Fruit fly (Drosophila melanogaster) whole organism, embryonic: ENCODE measurements around the gene Nost.

ENCODE experiments used
- Antp ChIP-seq: fragments of 200-800 bp; sonication (Bioruptor generic); optimal IDR thresholded peaks from 3 replicates; lab custom pipeline; 2016; ENCODE audit warnings: missing biosample characterization, missing genetic modification characterization
- Awh ChIP-seq: fragments of 200-800 bp; sonication (Bioruptor generic); IDR thresholded peaks from 2 replicates; pipeline ENCODE4, ENCODE4 v1.3.6; 2022; ENCODE audit warnings: missing biosample characterization, missing genetic modification characterization
- CG11093 ChIP-seq: fragments of 200-800 bp; sonication (Bioruptor generic); IDR thresholded peaks from 3 replicates; pipeline ENCODE4 v1.3.6; 2022; ENCODE audit warnings: missing biosample characterization, missing genetic modification characterization
- CG11247 ChIP-seq: fragments of 200-800 bp; sonication (Bioruptor generic); IDR thresholded peaks from 2 replicates; pipeline ENCODE4 v1.3.6; 2022; ENCODE audit warnings: missing biosample characterization, missing genetic modification characterization
- CG11456 ChIP-seq: fragments of 200-800 bp; sonication (Bioruptor generic); IDR thresholded peaks from 3 replicates; pipeline ENCODE4 v1.3.6; 2022; ENCODE audit warnings: missing biosample characterization, missing genetic modification characterization
- CG12299 ChIP-seq: fragments of 200-800 bp; sonication (Bioruptor generic); optimal IDR thresholded peaks from 2 replicates; lab custom pipeline; 2018; ENCODE audit warnings: missing biosample characterization, mild to moderate bottlenecking, missing genetic modification characterization
- CG14860 ChIP-seq: fragments of 200-800 bp; sonication (Bioruptor generic); IDR thresholded peaks from 3 replicates; pipeline ENCODE4 v1.3.6; 2022; ENCODE audit warnings: missing biosample characterization, missing genetic modification characterization; ENCODE audit not compliant: partially characterized antibody
- CG15479 ChIP-seq: fragments of 200-800 bp; sonication (Bioruptor generic); optimal IDR thresholded peaks from 3 replicates; lab custom pipeline; 2019; ENCODE audit warnings: missing biosample characterization, mild to moderate bottlenecking, missing genetic modification characterization, moderate library complexity
- CG1647 ChIP-seq: fragments of 200-800 bp; sonication (Bioruptor generic); optimal IDR thresholded peaks from 3 replicates; lab custom pipeline; 2016; ENCODE audit warnings: missing biosample characterization, missing genetic modification characterization
- CG17359 ChIP-seq: fragments of 200-800 bp; sonication (Bioruptor generic); optimal IDR thresholded peaks from 3 replicates; lab custom pipeline; 2018; ENCODE audit warnings: missing biosample characterization, mild to moderate bottlenecking, missing genetic modification characterization, moderate library complexity
- CG18011 ChIP-seq: fragments of 200-800 bp; sonication (Bioruptor generic); optimal IDR thresholded peaks from 2 replicates; lab custom pipeline; 2017; ENCODE audit warnings: missing biosample characterization, missing genetic modification characterization, mild to moderate bottlenecking, moderate library complexity, missing genotype
- CG31365 ChIP-seq: fragments of 200-800 bp; sonication (Bioruptor generic); optimal IDR thresholded peaks from 2 replicates; lab custom pipeline; 2018; ENCODE audit warnings: missing biosample characterization, mild to moderate bottlenecking, missing genetic modification characterization
- CG3838 ChIP-seq: fragments of 200-800 bp; sonication (Bioruptor generic); optimal IDR thresholded peaks from 3 replicates; lab custom pipeline; 2016; ENCODE audit warnings: missing biosample characterization, missing genetic modification characterization
- CG6175 ChIP-seq: fragments of 200-800 bp; sonication (Bioruptor generic); IDR thresholded peaks from 3 replicates; pipeline ENCODE4 v1.3.6; 2022; ENCODE audit warnings: missing biosample characterization, missing genetic modification characterization
- CG7786 ChIP-seq: fragments of 200-800 bp; sonication (Bioruptor generic); optimal IDR thresholded peaks from 2 replicates; lab custom pipeline; 2016; ENCODE audit warnings: missing biosample characterization, missing genetic modification characterization
- Drgx ChIP-seq: fragments of 200-800 bp; sonication (Bioruptor generic); IDR thresholded peaks from 2 replicates; pipeline ENCODE4 v1.3.6; 2022; ENCODE audit warnings: missing biosample characterization, missing genetic modification characterization
- Eip74EF ChIP-seq, 2 experiments: fragments of 200-800 bp in 1 of 2; fragments of >200 bp in 1 of 2; sonication (Bioruptor generic) in 1 of 2; optimal IDR thresholded peaks; 2 replicates each; lab custom pipeline; 2017 to 2019; ENCODE audit warnings: missing biosample characterization in 2 of 2, missing genetic modification characterization in 2 of 2, mild to moderate bottlenecking in 1 of 2, moderate library complexity in 1 of 2
- HmgZ ChIP-seq: fragments of 200-800 bp; sonication (Bioruptor generic); optimal IDR thresholded peaks from 2 replicates; lab custom pipeline; 2018; ENCODE audit warnings: missing biosample characterization, mild to moderate bottlenecking, missing genetic modification characterization
- Max ChIP-seq: fragments of 200-800 bp; sonication (Bioruptor generic); optimal IDR thresholded peaks from 2 replicates; lab custom pipeline; 2016; ENCODE audit warnings: missing biosample characterization, mild to moderate bottlenecking, missing genetic modification characterization
- Med ChIP-seq: fragments of 200-800 bp; sonication (Bioruptor generic); peaks from one replicate; lab custom pipeline; 2016; ENCODE audit warnings: missing biosample characterization, missing genetic modification characterization, mild to moderate bottlenecking, inconsistent platforms, moderate library complexity
- Pdp1 ChIP-seq, 2 experiments: fragments of 200-800 bp; sonication (Bioruptor generic); optimal IDR thresholded peaks; 3 replicates each; lab custom pipeline; 2016; ENCODE audit warnings: missing biosample characterization in 2 of 2, missing genetic modification characterization in 2 of 2, mild to moderate bottlenecking in 1 of 2, moderate library complexity in 1 of 2
- Ssrp ChIP-seq: fragments of 200-800 bp; sonication (Bioruptor generic); optimal IDR thresholded peaks from 2 replicates; lab custom pipeline; 2018; ENCODE audit warnings: missing biosample characterization, mild to moderate bottlenecking, missing genetic modification characterization, moderate library complexity
- abd-A ChIP-seq: fragments of 200-800 bp; sonication (Bioruptor generic); optimal IDR thresholded peaks from 3 replicates; lab custom pipeline; 2019; ENCODE audit warnings: missing biosample characterization, mild to moderate bottlenecking, missing genetic modification characterization, moderate library complexity
- ac ChIP-seq: fragments of 200-800 bp; sonication (Bioruptor generic); optimal IDR thresholded peaks from 3 replicates; lab custom pipeline; 2017; ENCODE audit warnings: missing biosample characterization, mild to moderate bottlenecking, missing genetic modification characterization
- bab2 ChIP-seq: fragments of 200-800 bp; sonication (Bioruptor generic); optimal IDR thresholded peaks from 2 replicates; lab custom pipeline; 2016; ENCODE audit warnings: missing biosample characterization, missing genetic modification characterization
- br ChIP-seq: fragments of >200 bp; optimal IDR thresholded peaks from 2 replicates; lab custom pipeline; 2017
- croc ChIP-seq: fragments of 200-800 bp; sonication (Bioruptor generic); conservative IDR thresholded peaks from 3 replicates; pipeline ENCODE4 v1.3.6; 2022; ENCODE audit warnings: missing biosample characterization, missing genetic modification characterization
- crol ChIP-seq: fragments of 200-800 bp; sonication (Bioruptor generic); IDR thresholded peaks from 2 replicates; pipeline ENCODE4 v1.3.6; 2022; ENCODE audit warnings: missing biosample characterization, missing genetic modification characterization
- dmrt11E ChIP-seq: fragments of 200-800 bp; sonication (Bioruptor generic); optimal IDR thresholded peaks from 3 replicates; lab custom pipeline; 2018; ENCODE audit warnings: missing biosample characterization, mild to moderate bottlenecking, missing genetic modification characterization, moderate library complexity
- ems ChIP-seq: fragments of 200-800 bp; sonication (Bioruptor generic); optimal IDR thresholded peaks from 3 replicates; lab custom pipeline; 2016; ENCODE audit warnings: missing biosample characterization, missing genetic modification characterization
- gem ChIP-seq: fragments of 200-800 bp; sonication (Bioruptor generic); optimal IDR thresholded peaks from 2 replicates; lab custom pipeline; 2019; ENCODE audit warnings: missing biosample characterization, mild to moderate bottlenecking, missing genetic modification characterization, moderate library complexity
- grau ChIP-seq: fragments of 200-800 bp; optimal IDR thresholded peaks from 3 replicates; lab custom pipeline; 2019; ENCODE audit warnings: missing biosample characterization, mild to moderate bottlenecking, missing genetic modification characterization, moderate library complexity
- grn ChIP-seq: fragments of 200-800 bp; sonication (Bioruptor generic); optimal IDR thresholded peaks from 3 replicates; lab custom pipeline; 2017; ENCODE audit warnings: missing biosample characterization, missing genetic modification characterization
- kni ChIP-seq: fragments of 200-800 bp; sonication (Bioruptor generic); optimal IDR thresholded peaks from 3 replicates; lab custom pipeline; 2017; ENCODE audit warnings: mild to moderate bottlenecking, missing biosample characterization, missing genetic modification reagents, missing genetic modification characterization
- phol ChIP-seq: fragments of 200-800 bp; sonication (Bioruptor generic); optimal IDR thresholded peaks from 3 replicates; lab custom pipeline; 2018; ENCODE audit warnings: missing biosample characterization, mild to moderate bottlenecking, missing genetic modification characterization, moderate library complexity
- pros ChIP-seq: fragments of 200-800 bp; sonication (Bioruptor generic); optimal IDR thresholded peaks from 3 replicates; lab custom pipeline; 2019; ENCODE audit warnings: missing biosample characterization, mild to moderate bottlenecking, missing genetic modification characterization, moderate library complexity
- pum ChIP-seq: fragments of 200-800 bp; sonication (Bioruptor generic); optimal IDR thresholded peaks from 2 replicates; lab custom pipeline; 2016; ENCODE audit warnings: missing biosample characterization, missing genetic modification characterization
- row ChIP-seq: fragments of 200-800 bp; sonication (Bioruptor generic); IDR thresholded peaks from 3 replicates; pipeline ENCODE4 v1.3.6; 2022; ENCODE audit warnings: missing biosample characterization, missing genetic modification characterization
- sd ChIP-seq: fragments of 200-800 bp; sonication (Bioruptor generic); optimal IDR thresholded peaks from 3 replicates; lab custom pipeline; 2018; ENCODE audit warnings: missing biosample characterization, mild to moderate bottlenecking, missing genetic modification characterization, moderate library complexity
- sens ChIP-seq: fragments of 200-800 bp; sonication (Bioruptor generic); peaks from one replicate; lab custom pipeline; 2016; ENCODE audit warnings: missing biosample characterization, missing genetic modification characterization
- sqz ChIP-seq: fragments of 200-800 bp; sonication (Bioruptor generic); optimal IDR thresholded peaks from 3 replicates; lab custom pipeline; 2018; ENCODE audit warnings: missing biosample characterization, mild to moderate bottlenecking, missing genetic modification characterization
- vfl ChIP-seq: fragments of 200-800 bp; sonication (Bioruptor generic); optimal IDR thresholded peaks from 2 replicates; lab custom pipeline; 2016; ENCODE audit warnings: missing biosample characterization, missing genetic modification characterization
- wdn ChIP-seq: fragments of 200-800 bp; sonication (Bioruptor generic); IDR thresholded peaks from 2 replicates; pipeline ENCODE4 v1.3.6; 2022; ENCODE audit warnings: missing biosample characterization, missing genetic modification characterization
- zf30C ChIP-seq: fragments of 200-800 bp; sonication (Bioruptor generic); optimal IDR thresholded peaks from 3 replicates; lab custom pipeline; 2018; ENCODE audit warnings: missing biosample characterization, mild to moderate bottlenecking, missing genetic modification characterization

The Nost gene

dm6 chrX:9043711-9044505 lies 13.9 kb downstream of the Nost start:
- TF ChIP-seq CG11456 (GFP tag; lab: Robert Waterston, UW) (0 out of 3 replicates have a peak, but pooled peaks have one; percentile 33), Med (GFP tag; lab: Kevin White, UChicago) (peak; percentile 53), HmgZ (no peak), ems (GFP tag; lab: Kevin White, UChicago) (no peak), abd-A (tag; lab: Kevin White, UChicago) (peak; percentile 15), sd (peak; percentile 20), croc (GFP tag; lab: Robert Waterston, UW) (no peak), sqz (GFP tag; lab: Kevin White, UChicago) (peak; percentile 43), pros (GFP tag; lab: Kevin White, UChicago) (peak; percentile 28), Pdp1 (GFP tag; optimal IDR thresholded peaks at IDR 0.05; lab: Kevin White, UChicago) (peak in 1 of 2 experiments; percentile 11), Drgx (GFP tag; lab: Robert Waterston, UW) (peak; percentile 59), sens (GFP tag; lab: Kevin White, UChicago) (peak; percentile 69), row (GFP tag; lab: Robert Waterston, UW) (0 out of 3 replicates have a peak, but pooled peaks have one; percentile 13), grau (peak; percentile 79), kni (GFP tag; lab: Kevin White, UChicago) (peak; percentile 7), crol (GFP tag; lab: Robert Waterston, UW) (0 out of 2 replicates have a peak, but pooled peaks have one; percentile 43), vfl (GFP tag; lab: Kevin White, UChicago) (no peak), gem (tag; lab: Kevin White, UChicago) (peak; percentile 18), CG18011 (GFP tag; lab: Kevin White, UChicago) (peak; percentile 89)

DNA sequence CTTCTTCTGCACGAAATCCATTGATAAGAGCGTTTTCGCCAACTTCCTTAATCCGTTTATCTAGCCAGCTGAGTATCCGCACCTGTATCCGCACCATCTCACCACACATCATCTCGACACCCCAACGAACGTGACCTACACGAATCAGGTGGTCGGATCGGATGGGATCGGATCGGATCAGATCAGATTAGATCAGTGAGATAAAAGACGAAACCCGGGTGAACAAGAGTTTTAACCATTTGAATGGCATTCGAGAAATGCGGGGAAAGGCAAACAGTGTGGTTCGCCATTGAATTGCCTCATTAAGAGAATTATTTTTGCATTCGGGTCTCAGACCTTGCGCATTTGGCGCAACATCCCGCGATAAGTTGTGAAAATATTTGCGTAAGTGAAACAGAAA lies 14.9 kb downstream of the Nost start:
- TF ChIP-seq CG15479 (GFP tag; lab: Kevin White, UChicago) (peak; percentile 61), CG11247 (GFP tag; lab: Robert Waterston, UW) (no peak), grn (GFP tag; lab: Kevin White, UChicago) (peak; percentile 79), phol (tag; lab: Kevin White, UChicago) (no peak), bab2 (GFP tag; lab: Kevin White, UChicago) (no peak), CG11093 (no peak), pum (GFP tag; lab: Kevin White, UChicago) (no peak), CG1647 (no peak), CG7786 (GFP tag; lab: Kevin White, UChicago) (no peak), CG17359 (tag; lab: Kevin White, UChicago) (no peak), br (lab: Kevin White, UChicago) (no peak), CG3838 (GFP tag; lab: Kevin White, UChicago) (no peak), CG12299 (tag; lab: Kevin White, UChicago) (no peak), wdn (GFP tag; lab: Robert Waterston, UW) (no peak), Antp (GFP tag; lab: Kevin White, UChicago) (no peak), Max (GFP tag; lab: Kevin White, UChicago) (no peak)

dm6 chrX:9046383-9046941 lies 16.5 kb downstream of the Nost start:
- peak; percentile 4 for TF ChIP-seq dmrt11E
- peak; percentile 39; the same call in 1 of the 2 replicates for TF ChIP-seq crol (GFP tag; lab: Robert Waterston, UW)
- TF ChIP-seq CG14860: no peak
- no peak for TF ChIP-seq Ssrp (tag; lab: Kevin White, UChicago)
- no peak for TF ChIP-seq Drgx (GFP tag; lab: Robert Waterston, UW)
- peak in 1 of 2 experiments; percentile 71 for TF ChIP-seq Eip74EF (GFP tag; optimal IDR thresholded peaks at IDR 0.05; lab: Kevin White, UChicago)
- peak; percentile 12; the same call in 1 of the 2 replicates for TF ChIP-seq Awh
- no peak for TF ChIP-seq CG6175 (GFP tag; lab: Robert Waterston, UW)
- peak; percentile 90 for TF ChIP-seq CG31365 (tag; lab: Kevin White, UChicago)
- TF ChIP-seq gem (tag; lab: Kevin White, UChicago): peak; percentile 23
- TF ChIP-seq zf30C (GFP tag; lab: Kevin White, UChicago): peak; percentile 25
- TF ChIP-seq sens (GFP tag; lab: Kevin White, UChicago): peak; percentile 87
- no peak for TF ChIP-seq ac (GFP tag; lab: Kevin White, UChicago)
